Fruit fly (Drosophila melanogaster) whole organism, embryonic: Measurements from ENCODE around the gene ebd2.
A peak's percentile ranks its signal among the peaks of the same experiment; 100 is the strongest.

Source experiments
- Awh ChIP-seq: fragments of 200-800 bp; sonication (Bioruptor generic); IDR thresholded peaks from 2 replicates; pipeline ENCODE4, ENCODE4 v1.3.6; 2022; ENCODE audit warnings: missing biosample characterization, missing genetic modification characterization
- CG1024 ChIP-seq: fragments of 200-800 bp; sonication (Bioruptor generic); IDR thresholded peaks from 2 replicates; pipeline ENCODE4 v1.3.6; 2022; ENCODE audit warnings: missing biosample characterization, missing genetic modification characterization
- CG10274 ChIP-seq: fragments of 200-800 bp; sonication (Bioruptor generic); optimal IDR thresholded peaks from 3 replicates; lab custom pipeline; 2017; ENCODE audit warnings: missing biosample characterization, mild to moderate bottlenecking, missing genetic modification characterization
- CG11398 ChIP-seq: fragments of 200-800 bp; sonication (Bioruptor generic); optimal IDR thresholded peaks from 2 replicates; lab custom pipeline; 2016; ENCODE audit warnings: missing biosample characterization, missing genetic modification characterization
- CG11504 ChIP-seq: fragments of 200-800 bp; sonication (Bioruptor generic); optimal IDR thresholded peaks from 3 replicates; lab custom pipeline; 2019; ENCODE audit warnings: missing biosample characterization, mild to moderate bottlenecking, missing genetic modification characterization, moderate library complexity
- CG12769 ChIP-seq: fragments of 200-800 bp; sonication (Bioruptor generic); optimal IDR thresholded peaks from 2 replicates; lab custom pipeline; 2019; ENCODE audit warnings: missing biosample characterization, mild to moderate bottlenecking, missing genetic modification characterization, moderate library complexity
- CG13287 ChIP-seq: fragments of 200-800 bp; sonication (Bioruptor generic); IDR thresholded peaks from 2 replicates; pipeline ENCODE4 v1.3.6; 2022; ENCODE audit warnings: missing biosample characterization, missing genetic modification characterization; ENCODE audit not compliant: partially characterized antibody
- CG14050 ChIP-seq: fragments of 200-800 bp; sonication (Bioruptor generic); IDR thresholded peaks from 3 replicates; pipeline ENCODE4 v1.3.6; 2022; ENCODE audit warnings: missing biosample characterization, missing genetic modification characterization
- CG14860 ChIP-seq: fragments of 200-800 bp; sonication (Bioruptor generic); IDR thresholded peaks from 3 replicates; pipeline ENCODE4 v1.3.6; 2022; ENCODE audit warnings: missing biosample characterization, missing genetic modification characterization; ENCODE audit not compliant: partially characterized antibody
- CG16813 ChIP-seq: fragments of 200-800 bp; sonication (Bioruptor generic); IDR thresholded peaks from 3 replicates; pipeline ENCODE4 v1.3.6; 2022; ENCODE audit warnings: missing biosample characterization, missing genetic modification characterization; ENCODE audit not compliant: partially characterized antibody
- CG33557 ChIP-seq: fragments of 200-800 bp; sonication (Bioruptor generic); optimal IDR thresholded peaks from 2 replicates; lab custom pipeline; 2019; ENCODE audit warnings: missing biosample characterization, mild to moderate bottlenecking, missing genetic modification characterization, moderate library complexity
- CG4328 ChIP-seq: fragments of 200-800 bp; sonication (Bioruptor generic); optimal IDR thresholded peaks from 3 replicates; lab custom pipeline; 2017; ENCODE audit warnings: missing biosample characterization, missing genetic modification reagents, missing genetic modification characterization
- CG8281 ChIP-seq: fragments of 200-800 bp; sonication (Bioruptor generic); optimal IDR thresholded peaks from 2 replicates; lab custom pipeline; 2018; ENCODE audit warnings: missing biosample characterization, mild to moderate bottlenecking, missing genetic modification characterization, moderate library complexity
- D19B ChIP-seq: fragments of 200-800 bp; sonication (Bioruptor generic); optimal IDR thresholded peaks from 2 replicates; lab custom pipeline; 2017; ENCODE audit warnings: missing biosample characterization, mild to moderate bottlenecking, missing genetic modification characterization
- GATAe ChIP-seq: fragments of 200-800 bp; sonication (Bioruptor generic); conservative IDR thresholded peaks from 2 replicates; pipeline ENCODE4 v1.3.6; 2022; ENCODE audit warnings: missing biosample characterization, missing genetic modification characterization
- HLH4C ChIP-seq: fragments of 200-800 bp; sonication (Bioruptor generic); IDR thresholded peaks from 3 replicates; pipeline ENCODE4 v1.3.6; 2022; ENCODE audit warnings: missing biosample characterization, missing genetic modification characterization; ENCODE audit not compliant: partially characterized antibody
- Mes4 ChIP-seq: fragments of 200-800 bp; sonication (Bioruptor generic); optimal IDR thresholded peaks from 2 replicates; lab custom pipeline; 2016; ENCODE audit warnings: missing biosample characterization, missing genetic modification characterization
- Nf-YB ChIP-seq: fragments of 200-800 bp; sonication (Bioruptor generic); optimal IDR thresholded peaks from 3 replicates; lab custom pipeline; 2019; ENCODE audit warnings: missing biosample characterization, mild to moderate bottlenecking, missing genetic modification characterization, moderate library complexity
- Sry-β ChIP-seq: fragments of 200-800 bp; sonication (Bioruptor generic); optimal IDR thresholded peaks from 2 replicates; lab custom pipeline; 2018; ENCODE audit warnings: missing biosample characterization, mild to moderate bottlenecking, missing genetic modification characterization, moderate library complexity
- Sry-δ ChIP-seq: fragments of 200-800 bp; sonication (Bioruptor generic); optimal IDR thresholded peaks from 2 replicates; lab custom pipeline; 2016; ENCODE audit warnings: missing biosample characterization, missing genetic modification characterization
- ci ChIP-seq: fragments of 200-800 bp; sonication (Bioruptor generic); IDR thresholded peaks from 3 replicates; pipeline ENCODE4 v1.3.6; 2022; ENCODE audit warnings: missing biosample characterization, missing genetic modification characterization
- corto ChIP-seq: fragments of 200-800 bp; sonication (Bioruptor generic); optimal IDR thresholded peaks from 2 replicates; lab custom pipeline; 2016; ENCODE audit warnings: missing biosample characterization, mild to moderate bottlenecking, missing genetic modification characterization, moderate library complexity
- da ChIP-seq: fragments of 200-800 bp; sonication (Bioruptor generic); optimal IDR thresholded peaks from 2 replicates; lab custom pipeline; 2016; ENCODE audit warnings: missing biosample characterization, missing genetic modification characterization
- esg ChIP-seq: fragments of 200-800 bp; sonication (Bioruptor generic); conservative IDR thresholded peaks from 2 replicates; pipeline ENCODE4 v1.3.6; 2022; ENCODE audit warnings: missing biosample characterization, missing genetic modification characterization
- exex ChIP-seq: fragments of 200-800 bp; sonication (Bioruptor generic); optimal IDR thresholded peaks from 4 replicates; lab custom pipeline; 2018; ENCODE audit warnings: missing biosample characterization, mild to moderate bottlenecking, missing genetic modification characterization, moderate library complexity
- hb ChIP-seq: fragments of 200-800 bp; sonication (Bioruptor generic); IDR thresholded peaks from 3 replicates; pipeline ENCODE4 v1.3.6; 2022; ENCODE audit warnings: missing biosample characterization, missing genetic modification characterization; ENCODE audit not compliant: partially characterized antibody
- insv ChIP-seq, 2 experiments: fragments of 200-800 bp; sonication (Bioruptor generic); optimal IDR thresholded peaks; 3 replicates each; lab custom pipeline; 2016 to 2018; ENCODE audit warnings: missing biosample characterization in 2 of 2, missing genetic modification characterization in 2 of 2
- mirr ChIP-seq: fragments of 200-800 bp; sonication (Bioruptor generic); optimal IDR thresholded peaks from 3 replicates; lab custom pipeline; 2018; ENCODE audit warnings: missing biosample characterization, mild to moderate bottlenecking, missing genetic modification characterization
- nom ChIP-seq: fragments of 200-800 bp; sonication (Bioruptor generic); optimal IDR thresholded peaks from 2 replicates; lab custom pipeline; 2017; ENCODE audit warnings: missing biosample characterization, missing genetic modification characterization, mild to moderate bottlenecking, moderate library complexity, missing genetic modification reagents
- scrt ChIP-seq: fragments of 200-800 bp; sonication (Bioruptor generic); optimal IDR thresholded peaks from 2 replicates; lab custom pipeline; 2018; ENCODE audit warnings: missing biosample characterization, mild to moderate bottlenecking, missing genetic modification characterization, moderate library complexity
- sd ChIP-seq: fragments of 200-800 bp; sonication (Bioruptor generic); optimal IDR thresholded peaks from 3 replicates; lab custom pipeline; 2018; ENCODE audit warnings: missing biosample characterization, mild to moderate bottlenecking, missing genetic modification characterization, moderate library complexity
- sens ChIP-seq: fragments of 200-800 bp; sonication (Bioruptor generic); peaks from one replicate; lab custom pipeline; 2016; ENCODE audit warnings: missing biosample characterization, missing genetic modification characterization
- sens-2 ChIP-seq: fragments of 200-800 bp; sonication (Bioruptor generic); IDR thresholded peaks from 2 replicates; pipeline ENCODE4 v1.3.6; 2022; ENCODE audit warnings: missing biosample characterization, missing genetic modification characterization
- stwl ChIP-seq: fragments of 200-800 bp; sonication (Bioruptor generic); optimal IDR thresholded peaks from 3 replicates; lab custom pipeline; 2018; ENCODE audit warnings: missing biosample characterization, mild to moderate bottlenecking, missing genetic modification characterization, moderate library complexity
- sug ChIP-seq: fragments of 200-800 bp; optimal IDR thresholded peaks from 2 replicates; lab custom pipeline; 2019; ENCODE audit warnings: missing biosample characterization, mild to moderate bottlenecking, missing genetic modification characterization, moderate library complexity
- tna ChIP-seq: fragments of 200-800 bp; sonication (Bioruptor generic); IDR thresholded peaks from 2 replicates; pipeline ENCODE4 v1.3.6; 2022; ENCODE audit warnings: missing biosample characterization, missing genetic modification characterization; ENCODE audit not compliant: partially characterized antibody

Gene ebd2

DNA sequence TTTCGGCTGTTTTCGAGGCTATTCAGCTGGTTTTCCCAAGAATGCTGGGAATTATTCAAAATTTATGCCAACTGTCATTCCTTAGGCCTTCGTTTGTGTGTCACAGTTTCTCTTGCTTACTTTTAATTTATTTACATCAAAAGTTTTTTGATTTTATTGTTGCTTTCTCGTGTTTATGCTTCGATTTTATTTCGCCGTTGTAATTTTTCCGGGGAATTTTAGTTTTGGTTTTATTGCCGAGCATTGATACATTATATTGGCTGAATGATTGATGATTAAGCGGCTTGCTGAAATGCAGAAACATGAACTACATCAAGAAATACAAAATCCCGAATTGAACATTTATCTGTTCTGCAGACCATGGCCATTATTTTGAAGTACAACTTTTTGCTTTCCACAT is 49.1 kb upstream of the ebd2 start:
- TF ChIP-seq sd (tag; lab: Kevin White, UChicago) (peak; percentile 22), CG4328 (no peak)

DNA sequence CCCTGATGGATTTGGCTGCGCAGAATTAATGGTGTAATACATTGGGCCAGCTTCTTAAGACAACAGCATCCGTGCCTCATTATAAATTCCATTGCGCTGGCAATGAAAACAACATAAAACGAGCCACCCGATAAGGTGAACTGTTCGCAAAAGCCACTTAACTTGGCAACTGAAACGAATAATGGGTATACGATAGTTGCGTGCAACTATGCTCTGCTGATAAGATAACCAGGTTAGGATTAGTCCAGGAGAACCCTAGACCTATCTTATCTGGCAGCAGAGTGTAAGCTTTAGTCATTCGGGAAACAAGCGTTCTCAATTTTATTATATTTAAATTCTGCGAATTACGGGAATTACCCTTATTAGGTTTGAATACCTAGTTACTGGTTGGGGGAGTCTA is 41.3 kb upstream of the ebd2 start:
- TF ChIP-seq exex (tag; lab: Kevin White, UChicago) (peak; percentile 13), mirr (GFP tag; lab: Kevin White, UChicago) (peak; percentile 22), tna (GFP tag; lab: Robert Waterston, UW) (peak; percentile 31; the same call in 1 of the 2 replicates), CG10274 (no peak), CG12769 (tag; lab: Kevin White, UChicago) (peak; percentile 19), sd (tag; lab: Kevin White, UChicago) (peak; percentile 30), CG13287 (GFP tag; lab: Robert Waterston, UW) (peak; percentile 12; the same call in 1 of the 2 replicates), scrt (no peak), ci (GFP tag; lab: Robert Waterston, UW) (no peak), CG11398 (GFP tag; lab: Kevin White, UChicago) (no peak), CG8281 (no peak), sug (peak; percentile 8), CG14050 (GFP tag; lab: Robert Waterston, UW) (no peak), HLH4C (peak; percentile 66), D19B (GFP tag; lab: Kevin White, UChicago) (peak; percentile 68), esg (GFP tag; lab: Robert Waterston, UW) (no peak), CG16813 (GFP tag; lab: Robert Waterston, UW) (peak; percentile 30; the same call in 1 of the 3 replicates), da (GFP tag; lab: Kevin White, UChicago) (no peak), GATAe (GFP tag; lab: Robert Waterston, UW) (0 out of 2 replicates have a peak, but pooled peaks have one; percentile 10), sens-2 (no peak), sens (GFP tag; lab: Kevin White, UChicago) (peak; percentile 32)

DNA sequence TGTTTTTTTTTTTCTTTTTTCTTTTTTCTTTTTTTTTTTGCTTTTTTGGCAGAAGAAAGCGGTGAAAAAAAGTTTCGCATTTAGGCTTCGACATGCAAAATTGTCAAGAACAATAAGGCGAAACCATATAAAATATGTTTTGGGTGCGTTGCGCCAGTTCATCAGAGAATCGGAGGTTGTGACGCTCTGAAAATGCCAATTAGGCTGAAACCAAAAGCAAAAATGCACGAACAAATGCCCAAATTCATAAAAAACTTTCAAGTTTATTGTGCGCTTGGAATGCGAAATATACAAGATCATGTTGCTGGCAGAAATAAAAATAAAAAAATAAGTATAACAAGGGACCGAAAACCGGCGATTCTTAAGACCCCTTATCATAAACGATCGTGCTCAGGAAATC is 40.7 kb upstream of the ebd2 start:
- peak; percentile 30 for TF ChIP-seq corto (GFP tag; lab: Kevin White, UChicago)
- TF ChIP-seq nom: no peak
- peak; percentile 19 for TF ChIP-seq sens (GFP tag; lab: Kevin White, UChicago)
- TF ChIP-seq insv (GFP tag; optimal IDR thresholded peaks at IDR 0.05; lab: Kevin White, UChicago): no peak

DNA sequence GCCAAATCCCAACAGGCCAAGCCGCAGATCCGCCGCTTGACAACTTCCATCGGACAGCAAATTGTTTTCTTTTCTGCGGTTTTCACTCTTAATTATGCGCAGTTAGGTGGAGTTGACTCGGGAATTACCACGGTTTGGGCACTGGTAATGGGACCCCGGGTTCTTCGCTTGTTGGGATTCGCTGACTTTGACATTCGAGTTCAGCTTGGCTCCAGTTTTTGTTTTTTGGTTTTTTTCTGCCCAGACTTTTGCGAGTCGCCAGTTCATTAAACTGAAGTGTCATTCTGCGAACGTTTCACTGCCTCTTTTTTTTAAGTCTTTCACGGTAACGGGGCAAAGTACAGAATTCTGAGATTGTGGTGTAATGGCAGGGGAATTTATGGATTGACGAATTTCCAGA is 39.7 kb upstream of the ebd2 start:
- TF ChIP-seq CG1024 (GFP tag; lab: Robert Waterston, UW) (no peak), Nf-YB (no peak), Awh (no peak), hb (GFP tag; lab: Robert Waterston, UW) (no peak), Sry-δ (GFP tag; lab: Kevin White, UChicago) (no peak), Sry-β (no peak), CG33557 (GFP tag; lab: Kevin White, UChicago) (no peak), stwl (tag; lab: Kevin White, UChicago) (no peak), CG14860 (GFP tag; lab: Robert Waterston, UW) (no peak), CG11504 (tag; lab: Kevin White, UChicago) (no peak), Mes4 (GFP tag; lab: Kevin White, UChicago) (no peak)
- TF ChIP-seq, all 482 proteins: peak for 0
